Worm (Caenorhabditis elegans) whole organism, L2 larva: ENCODE data around the gene ZK616.3.

Source experiments
- C34F6.9 ChIP-seq: fragments of 150-350 bp; optimal IDR thresholded peaks from 2 replicates; lab custom pipeline; 2014; ENCODE audit warnings: missing biosample characterization, missing genetic modification characterization
- R02D3.7 ChIP-seq: fragments of 150-350 bp; optimal IDR thresholded peaks from 2 replicates; lab custom pipeline; 2014; ENCODE audit warnings: missing biosample characterization, missing genetic modification characterization
- crh-2 ChIP-seq: sonication (generic microtip); optimal IDR thresholded peaks from 2 replicates; lab custom pipeline; 2017; ENCODE audit warnings: missing biosample characterization, missing genetic modification characterization
- dmd-4 ChIP-seq: sonication (generic microtip); optimal IDR thresholded peaks from 2 replicates; lab custom pipeline; 2017; ENCODE audit warnings: missing biosample characterization, missing genetic modification characterization
- fos-1 ChIP-seq: fragments of 150-350 bp; optimal IDR thresholded peaks from 2 replicates; lab custom pipeline; 2014; ENCODE audit warnings: missing biosample characterization, missing genetic modification characterization
- lin-39 ChIP-seq: fragments of 150-350 bp; optimal IDR thresholded peaks from 2 replicates; lab custom pipeline; 2014; ENCODE audit warnings: missing biosample characterization, missing genetic modification reagents, missing genetic modification characterization
- lsy-2 ChIP-seq, 2 experiments: fragments of 150-350 bp in 1 of 2; sonication (generic microtip) in 1 of 2; optimal IDR thresholded peaks; 2 replicates each; lab custom pipeline; 2014 to 2017; ENCODE audit warnings: missing biosample characterization in 2 of 2, missing genetic modification characterization in 2 of 2
- nhr-10 ChIP-seq: sonication (generic microtip); optimal IDR thresholded peaks from 2 replicates; lab custom pipeline; 2017; ENCODE audit warnings: missing biosample characterization, missing genetic modification characterization
- nhr-11 ChIP-seq: fragments of 150-350 bp; optimal IDR thresholded peaks from 2 replicates; lab custom pipeline; 2014; ENCODE audit warnings: missing biosample characterization, missing genetic modification characterization
- nhr-12 ChIP-seq: fragments of 150-350 bp; optimal IDR thresholded peaks from 2 replicates; lab custom pipeline; 2014; ENCODE audit warnings: missing biosample characterization, missing genetic modification characterization
- nhr-129 ChIP-seq: fragments of 150-350 bp; optimal IDR thresholded peaks from 2 replicates; lab custom pipeline; 2014; ENCODE audit warnings: missing biosample characterization, missing genetic modification characterization
- nhr-21 ChIP-seq: fragments of 150-350 bp; optimal IDR thresholded peaks from 2 replicates; lab custom pipeline; 2014; ENCODE audit warnings: missing biosample characterization, missing genetic modification characterization
- nhr-237 ChIP-seq: fragments of 150-350 bp; optimal IDR thresholded peaks from 2 replicates; lab custom pipeline; 2014; ENCODE audit warnings: missing biosample characterization, missing genetic modification characterization
- nhr-25 ChIP-seq: fragments of 150-350 bp; sonication (generic microtip); optimal IDR thresholded peaks from 3 replicates; lab custom pipeline; 2014; ENCODE audit warnings: missing biosample characterization, missing genetic modification characterization
- nhr-6 ChIP-seq: fragments of 150-350 bp; optimal IDR thresholded peaks from 2 replicates; lab custom pipeline; 2014; ENCODE audit warnings: missing biosample characterization, missing genetic modification characterization
- sma-3 ChIP-seq: sonication (generic microtip); optimal IDR thresholded peaks from 2 replicates; lab custom pipeline; 2016; ENCODE audit warnings: missing genetic modification reagents, missing genetic modification characterization, missing compliant biosample characterization
- sma-9 ChIP-seq, 2 experiments: fragments of 150-350 bp in 1 of 2; sonication (generic microtip) in 1 of 2; optimal IDR thresholded peaks; 2 replicates each; lab custom pipeline; 2014 to 2016; ENCODE audit warnings: missing genetic modification characterization in 2 of 2, mild to moderate bottlenecking in 1 of 2, missing biosample characterization in 1 of 2, missing compliant biosample characterization in 1 of 2, missing genetic modification reagents in 1 of 2, moderate library complexity in 1 of 2
- snpc-4 ChIP-seq: fragments of 150-350 bp; optimal IDR thresholded peaks from 2 replicates; lab custom pipeline; 2014; ENCODE audit warnings: missing biosample characterization, missing genetic modification characterization
- unc-39 ChIP-seq: fragments of 150-350 bp; optimal IDR thresholded peaks from 2 replicates; lab custom pipeline; 2014; ENCODE audit warnings: missing biosample characterization, missing genetic modification characterization
- unc-55 ChIP-seq: fragments of 150-350 bp; sonication (generic microtip); optimal IDR thresholded peaks from 3 replicates; lab custom pipeline; 2014; ENCODE audit warnings: missing biosample characterization, missing genetic modification reagents, missing genetic modification characterization
- unc-62 ChIP-seq: fragments of 150-350 bp; optimal IDR thresholded peaks from 2 replicates; lab custom pipeline; 2014; ENCODE audit warnings: missing biosample characterization, missing genetic modification reagents, missing genetic modification characterization
- ztf-1 ChIP-seq: fragments of 200-800 bp; sonication (Bioruptor generic); conservative IDR thresholded peaks from 2 replicates; pipeline ENCODE4 v1.3.6; 2022; ENCODE audit warnings: missing genetic modification characterization, missing compliant biosample characterization
- ztf-11 ChIP-seq: sonication (generic microtip); optimal IDR thresholded peaks from 2 replicates; lab custom pipeline; 2017; ENCODE audit warnings: missing biosample characterization, missing genetic modification characterization
- ztf-4 ChIP-seq: fragments of 150-350 bp; optimal IDR thresholded peaks from 2 replicates; lab custom pipeline; 2014; ENCODE audit warnings: missing biosample characterization, missing genetic modification characterization

ZK616.3 gene

ce11 chrIV:5368860-5369259 is 28.0 kb upstream of the ZK616.3 start (continued):
- no peak for TF ChIP-seq nhr-12
- no peak for TF ChIP-seq fos-1 (tag; lab: Kevin White, UChicago)
- TF ChIP-seq snpc-4 = peak; percentile 37
- no peak for TF ChIP-seq R02D3.7 (tag; lab: Kevin White, UChicago)
- no peak for TF ChIP-seq unc-62 (GFP tag; lab: Kevin White, UChicago)

DNA sequence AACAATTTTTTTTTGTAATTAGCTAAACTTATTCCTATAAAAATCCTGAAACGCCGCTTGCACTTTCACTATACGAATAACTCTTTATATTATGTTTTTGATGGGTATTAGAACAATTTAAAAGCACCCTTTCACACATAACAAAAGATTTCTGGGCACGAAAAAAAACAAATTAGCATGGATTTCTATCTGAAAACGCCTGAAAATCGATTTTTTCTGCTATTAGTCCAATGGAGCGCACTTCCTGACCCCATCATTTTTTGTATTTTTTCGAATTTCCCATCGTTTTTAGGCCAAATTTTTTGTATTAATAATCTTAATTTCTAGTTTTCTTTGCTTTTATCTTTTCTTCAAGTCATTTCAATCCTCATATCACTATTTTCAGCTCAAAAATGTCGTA is 27.5 kb upstream of the ZK616.3 start, which contains the start of gene F41H10.3:
Gene F41H10.3, plus strand, starts transcription at position 388 of the 400 bp plus-strand sequence.
- TF ChIP-seq lin-39 (tag; lab: Kevin White, UChicago) = no peak
- peak; percentile 2 for TF ChIP-seq C34F6.9

DNA sequence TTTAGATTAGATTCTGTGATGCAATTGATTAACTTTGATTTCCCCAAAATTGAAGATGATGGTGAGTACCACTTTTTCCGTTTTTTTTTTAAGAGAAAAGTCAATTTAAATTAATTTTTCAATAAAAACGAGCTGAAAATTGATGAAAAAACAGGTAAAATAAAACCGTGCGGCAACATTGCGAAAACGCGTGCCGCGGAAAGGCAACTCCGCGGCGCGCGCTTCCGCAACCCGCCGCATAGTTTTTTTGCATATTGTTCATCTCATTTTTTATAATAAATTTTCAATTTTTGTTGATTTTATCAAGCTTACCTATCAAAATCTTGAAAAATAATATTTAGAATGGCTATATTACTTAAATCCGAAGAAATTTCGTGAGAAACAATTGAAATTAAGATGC is 26.0 kb upstream of the ZK616.3 start:
- TF ChIP-seq lsy-2 (tag; optimal IDR thresholded peaks at IDR 0.05; lab: Kevin White, UChicago) = peak in 1 of 2 experiments; percentile 26
- TF ChIP-seq unc-55 = peak; percentile 53
- no peak for TF ChIP-seq dmd-4 (tag; lab: Kevin White, UChicago)
- TF ChIP-seq ztf-4 (tag; lab: Kevin White, UChicago) = no peak
- TF ChIP-seq, all 48 proteins: peak for 2

- TF ChIP-seq nhr-12 (no peak), fos-1 (tag; lab: Kevin White, UChicago) (peak; percentile 2), nhr-6 (tag; lab: Kevin White, UChicago) (no peak), nhr-25 (tag; lab: Kevin White, UChicago) (no peak), dmd-4 (tag; lab: Kevin White, UChicago) (no peak)
- TF ChIP-seq, all 48 proteins: peak for 1
Measured at ce11 chrIV:5374321-5374720, 22.5 kb upstream of the ZK616.3 start.

DNA sequence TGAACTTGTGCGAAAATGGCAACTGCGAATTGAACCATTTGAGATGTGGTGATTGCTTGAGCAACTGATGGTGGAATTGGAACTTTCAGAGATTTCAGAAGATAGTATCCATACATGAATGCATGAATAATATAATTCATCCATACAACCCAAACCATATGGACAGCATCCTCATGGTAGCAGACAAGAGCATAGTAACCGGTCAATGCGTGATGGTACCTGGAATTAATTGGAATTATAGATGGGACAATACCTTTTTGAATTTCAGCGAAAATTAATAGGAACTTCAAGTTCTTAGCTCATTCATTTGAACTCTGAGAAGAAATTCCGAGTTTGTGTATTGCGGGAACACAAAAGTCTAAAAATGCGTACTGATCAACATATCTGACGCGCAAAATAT is 21.9 kb upstream of the ZK616.3 start:
- TF ChIP-seq nhr-129 (tag; lab: Kevin White, UChicago) = no peak
- no peak for TF ChIP-seq ztf-11
- no peak for TF ChIP-seq nhr-6 (tag; lab: Kevin White, UChicago)
- TF ChIP-seq nhr-25 (tag; lab: Kevin White, UChicago) = no peak
- no peak for TF ChIP-seq sma-9 (GFP tag; optimal IDR thresholded peaks at IDR 0.05; lab: Kevin White, UChicago)
- no peak for TF ChIP-seq sma-9 (tag; optimal IDR thresholded peaks at IDR 0.05; lab: Kevin White, UChicago)

DNA sequence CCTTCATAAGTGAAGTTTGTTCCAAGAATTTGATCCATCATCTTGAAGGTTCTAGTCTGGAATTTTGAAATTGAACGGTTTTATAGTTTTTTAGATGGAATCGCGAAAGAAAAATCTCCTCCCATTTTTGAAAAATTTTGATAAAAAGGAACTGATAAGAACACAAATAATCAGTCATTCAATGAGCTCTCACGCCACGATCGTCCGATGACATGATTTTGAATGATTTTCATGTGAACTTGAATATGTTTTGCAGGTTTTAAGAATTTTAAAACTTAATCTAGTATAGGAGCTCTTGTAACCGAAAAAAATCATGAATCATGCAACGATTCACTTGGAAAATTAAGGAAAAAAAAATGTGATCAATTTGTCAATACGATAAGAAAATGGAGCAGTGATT is 19.8 kb upstream of the ZK616.3 start, which contains the start of gene elo-5:
Gene elo-5, minus strand, starts transcription at position 56 of the 400 bp plus-strand sequence.
- TF ChIP-seq nhr-12 (no peak), nhr-11 (tag; lab: Kevin White, UChicago) (no peak), fos-1 (tag; lab: Kevin White, UChicago) (peak; percentile 76), nhr-25 (tag; lab: Kevin White, UChicago) (no peak), crh-2 (tag; lab: Kevin White, UChicago) (no peak)

ce11 chrIV:5380140-5380539 is 16.7 kb upstream of the ZK616.3 start:
- TF ChIP-seq nhr-21 (tag; lab: Kevin White, UChicago) (no peak), sma-3 (GFP tag; lab: Kevin White, UChicago) (no peak), fos-1 (tag; lab: Kevin White, UChicago) (peak; percentile 51)
- TF ChIP-seq, all 48 proteins: peak for 1

DNA sequence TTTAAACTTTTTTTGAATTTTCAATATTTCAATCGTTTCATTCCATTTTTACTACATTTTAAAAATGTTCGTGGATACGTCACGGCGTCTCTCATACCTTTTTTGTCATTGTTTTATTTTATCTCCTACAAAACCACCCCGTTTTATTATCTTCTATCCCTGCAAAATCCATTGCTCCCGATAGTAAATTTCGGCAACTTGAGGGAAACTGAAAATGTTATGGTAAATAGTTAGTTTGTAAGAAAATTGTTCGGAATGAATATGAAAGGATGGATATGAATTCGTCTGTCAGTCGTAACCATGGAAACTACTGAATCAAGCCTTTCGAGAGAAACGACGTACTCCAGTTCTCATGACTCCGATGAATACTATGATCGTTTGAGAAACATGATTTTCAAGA is 15.5 kb upstream of the ZK616.3 start, which contains the start of gene F41H10.2:
Gene F41H10.2, plus strand, starts transcription at position 301 of the 400 bp plus-strand sequence.
- TF ChIP-seq nhr-12 = no peak
- TF ChIP-seq R02D3.7 (tag; lab: Kevin White, UChicago) = no peak
- no peak for TF ChIP-seq dmd-4 (tag; lab: Kevin White, UChicago)
- TF ChIP-seq nhr-11 (tag; lab: Kevin White, UChicago) = no peak
- no peak for TF ChIP-seq C34F6.9
- TF ChIP-seq unc-39 (tag; lab: Kevin White, UChicago) = no peak
- no peak for TF ChIP-seq nhr-237
- no peak for TF ChIP-seq nhr-10 (tag; lab: Kevin White, UChicago)
- no peak for TF ChIP-seq sma-3 (GFP tag; lab: Kevin White, UChicago)

- TF ChIP-seq ztf-1 (GFP tag; lab: Robert Waterston, UW) = no peak
Measured at ce11 chrIV:5382609-5383008, 14.3 kb upstream of the ZK616.3 start, which contains the start of gene F41H10.1. TSS of gene F41H10.1 (plus strand) at chrIV:5382909.
